Fruit fly (Drosophila melanogaster): ENCODE measurements around the gene CG12983.

Gene CG12983

DNA sequence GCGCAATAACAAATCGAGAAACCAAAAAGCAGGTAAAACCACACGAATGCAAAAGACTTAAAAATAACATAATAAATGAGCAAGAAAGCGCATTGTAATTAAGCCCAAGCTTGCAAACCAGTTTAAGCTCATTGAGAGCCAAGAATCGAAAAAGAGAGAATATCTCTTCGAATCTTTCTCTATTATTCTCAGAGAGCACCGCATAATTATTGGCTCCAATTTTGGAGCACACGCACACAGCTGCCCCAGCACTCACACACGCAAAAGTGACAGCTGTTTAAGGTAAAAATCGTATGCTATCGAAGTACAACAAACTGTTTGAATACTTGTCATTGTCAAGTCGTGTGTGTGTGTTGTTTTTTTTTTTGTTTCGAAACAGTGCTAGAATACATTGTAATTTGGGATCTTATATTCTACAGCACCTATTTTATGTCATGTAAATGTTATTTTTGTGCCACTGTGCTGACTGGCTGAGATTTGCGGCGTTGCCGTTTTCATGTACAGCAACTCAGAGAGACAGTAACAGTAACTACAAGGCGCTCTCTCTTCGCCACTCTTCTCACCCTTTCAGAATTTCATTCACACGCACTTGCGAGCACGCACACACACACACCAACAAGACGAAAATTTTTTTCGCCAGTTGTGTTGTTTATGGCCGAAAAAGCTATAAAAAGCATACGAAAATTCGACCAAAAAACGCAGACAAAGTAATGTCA lies 43.0 kb upstream of the CG12983 start (continued):
- no peak for TF ChIP-seq slou (GFP tag; optimal IDR thresholded peaks at IDR 0.05)
- TF ChIP-seq danr (GFP tag; IDR thresholded peaks at IDR 0.05) = 0 out of 2 replicates have a peak, but pooled peaks have one; percentile 36
- no peak for TF ChIP-seq CG16779 (GFP tag; IDR thresholded peaks at IDR 0.05)
- TF ChIP-seq Vsx1 (GFP tag; optimal IDR thresholded peaks at IDR 0.05) = peak; percentile 15
- peak; percentile 83 for TF ChIP-seq ci (GFP tag; IDR thresholded peaks at IDR 0.05)
- TF ChIP-seq CG17802 (tag; optimal IDR thresholded peaks at IDR 0.05) = no peak
- peak; percentile 41; the same call in 1 of the 2 replicates for TF ChIP-seq sob (GFP tag; IDR thresholded peaks at IDR 0.05)
- TF ChIP-seq rib (GFP tag; IDR thresholded peaks at IDR 0.05) = 0 out of 2 replicates have a peak, but pooled peaks have one; percentile 31
- no peak for TF ChIP-seq CG1832 (GFP tag; optimal IDR thresholded peaks at IDR 0.05)
- peak; percentile 17 for TF ChIP-seq CG1603 (tag; optimal IDR thresholded peaks at IDR 0.05)
- TF ChIP-seq Poxn (GFP tag; IDR thresholded peaks at IDR 0.05) = no peak
- peak; percentile 4 for TF ChIP-seq CG17829 (tag; optimal IDR thresholded peaks at IDR 0.05)
- peak; percentile 73 for TF ChIP-seq CHES-1-like (GFP tag; optimal IDR thresholded peaks at IDR 0.05)
- peak; percentile 47 for TF ChIP-seq kah (GFP tag; optimal IDR thresholded peaks at IDR 0.05)
- TF ChIP-seq repo (GFP tag; optimal IDR thresholded peaks at IDR 0.05) = no peak
- TF ChIP-seq Pdp1 (GFP tag; optimal IDR thresholded peaks at IDR 0.05) = peak; percentile 26 to 43
- TF ChIP-seq CG2875 (GFP tag; optimal IDR thresholded peaks at IDR 0.05) = peak; percentile 1
- no peak for TF ChIP-seq sima (GFP tag; optimal IDR thresholded peaks at IDR 0.05)
- TF ChIP-seq seq (GFP tag; IDR thresholded peaks at IDR 0.05) = peak; percentile 66; the same call in 1 of the 2 replicates
- TF ChIP-seq scrt (GFP tag; optimal IDR thresholded peaks at IDR 0.05) = peak; percentile 22
- TF ChIP-seq mld (GFP tag; IDR thresholded peaks at IDR 0.05; ENCODE audit: partially characterized antibody) = no peak
- TF ChIP-seq CG3281 (GFP tag; optimal IDR thresholded peaks at IDR 0.05) = peak; percentile 43
- no peak for TF ChIP-seq CG10321 (GFP tag; IDR thresholded peaks at IDR 0.05)
- TF ChIP-seq lbe (GFP tag; optimal IDR thresholded peaks at IDR 0.05) = peak; percentile 71
- no peak for TF ChIP-seq da (GFP tag; optimal IDR thresholded peaks at IDR 0.05)
- peak; percentile 42 for TF ChIP-seq esg (GFP tag; conservative IDR thresholded peaks at IDR 0.05)
- TF ChIP-seq nom (GFP tag; optimal IDR thresholded peaks at IDR 0.05) = no peak
- peak; percentile 32; the same call in 1 of the 2 replicates for TF ChIP-seq al (GFP tag; IDR thresholded peaks at IDR 0.05)
- TF ChIP-seq CG5245 (GFP tag; optimal IDR thresholded peaks at IDR 0.05) = no peak
- no peak for TF ChIP-seq CG4617 (GFP tag; optimal IDR thresholded peaks at IDR 0.05; ENCODE audit: borderline replicate concordance)
- no peak for TF ChIP-seq CG2199 (GFP tag; IDR thresholded peaks at IDR 0.05)
- peak; percentile 72 for TF ChIP-seq Xrp1 (GFP tag; IDR thresholded peaks at IDR 0.05)
- no peak for TF ChIP-seq gsb-n (tag; optimal IDR thresholded peaks at IDR 0.05)
- no peak for TF ChIP-seq Sry-β (GFP tag; optimal IDR thresholded peaks at IDR 0.05)
- TF ChIP-seq schlank (tag; optimal IDR thresholded peaks at IDR 0.05) = no peak
- TF ChIP-seq CG34224 (GFP tag; IDR thresholded peaks at IDR 0.05; ENCODE audit: partially characterized antibody) = no peak
- TF ChIP-seq PHDP (tag; optimal IDR thresholded peaks at IDR 0.05) = peak; percentile 54
- no peak for TF ChIP-seq CG3065 (GFP tag; optimal IDR thresholded peaks at IDR 0.05)
- no peak for TF ChIP-seq CG5180 (GFP tag; optimal IDR thresholded peaks at IDR 0.05)
- TF ChIP-seq CG4360 (GFP tag; IDR thresholded peaks at IDR 0.05) = no peak; the same call in 1 of the 2 replicates
- no peak for TF ChIP-seq run (tag; optimal IDR thresholded peaks at IDR 0.05)
- TF ChIP-seq gt (GFP tag; IDR thresholded peaks at IDR 0.05) = no peak
- no peak for TF ChIP-seq CG1024 (GFP tag; IDR thresholded peaks at IDR 0.05)
- peak; percentile 30 for TF ChIP-seq CG12659 (GFP tag; optimal IDR thresholded peaks at IDR 0.05)
- no peak for TF ChIP-seq CG4404 (GFP tag; IDR thresholded peaks at IDR 0.05)
- peak; percentile 24 for TF ChIP-seq oc (tag; optimal IDR thresholded peaks at IDR 0.05)
- no peak for TF ChIP-seq CG7372 (GFP tag; IDR thresholded peaks at IDR 0.05)
- TF ChIP-seq br (optimal IDR thresholded peaks at IDR 0.05) = no peak
- TF ChIP-seq CG30020 (tag; optimal IDR thresholded peaks at IDR 0.05) = no peak
- TF ChIP-seq Mrtf (GFP tag; IDR thresholded peaks at IDR 0.05) = no peak
